Worm (Caenorhabditis elegans) whole organism, L3 larva: ENCODE data around the gene cox-15.
A peak's percentile ranks its signal among the peaks of the same experiment; 100 is the strongest.

Experiments used
- R02D3.7 ChIP-seq: fragments of 150-350 bp; optimal IDR thresholded peaks from 2 replicates; lab custom pipeline; 2014; ENCODE audit warnings: missing biosample characterization, missing genetic modification characterization
- aly-2 ChIP-seq: fragments of 150-350 bp; optimal IDR thresholded peaks from 2 replicates; lab custom pipeline; 2014; ENCODE audit warnings: missing biosample characterization, missing genetic modification characterization
- ama-1 ChIP-seq: fragments of 150-350 bp; optimal IDR thresholded peaks from 2 replicates; lab custom pipeline; 2018
- ceh-16 ChIP-seq: sonication (generic microtip); optimal IDR thresholded peaks from 2 replicates; lab custom pipeline; 2017; ENCODE audit warnings: missing biosample characterization, missing genetic modification characterization
- ceh-28 ChIP-seq: fragments of 150-350 bp; optimal IDR thresholded peaks from 2 replicates; lab custom pipeline; 2014; ENCODE audit warnings: missing biosample characterization, missing genetic modification reagents, missing genetic modification characterization
- daf-12 ChIP-seq: fragments of 150-350 bp; optimal IDR thresholded peaks from 2 replicates; lab custom pipeline; 2014; ENCODE audit warnings: missing biosample characterization, missing genetic modification reagents, missing genetic modification characterization
- egl-27 ChIP-seq: sonication (generic microtip); optimal IDR thresholded peaks from 4 replicates; lab custom pipeline; 2017; ENCODE audit warnings: missing biosample characterization, missing genetic modification reagents, missing genetic modification characterization
- egl-5 ChIP-seq: fragments of 150-350 bp; optimal IDR thresholded peaks from 2 replicates; lab custom pipeline; 2017; ENCODE audit warnings: missing biosample characterization, missing genetic modification reagents, missing genetic modification characterization, inconsistent platforms
- elt-1 ChIP-seq: fragments of 150-350 bp; optimal IDR thresholded peaks from 2 replicates; lab custom pipeline; 2014; ENCODE audit warnings: missing biosample characterization, missing genetic modification characterization
- elt-2 ChIP-seq: sonication (generic microtip); optimal IDR thresholded peaks from 2 replicates; lab custom pipeline; 2016; ENCODE audit warnings: missing genetic modification reagents, mild to moderate bottlenecking, missing genetic modification characterization, missing compliant biosample characterization
- fkh-10 ChIP-seq: sonication (generic microtip); optimal IDR thresholded peaks from 2 replicates; lab custom pipeline; 2017; ENCODE audit warnings: missing biosample characterization, missing genetic modification reagents, missing genetic modification characterization
- fkh-2 ChIP-seq: fragments of 150-350 bp; optimal IDR thresholded peaks from 2 replicates; lab custom pipeline; 2014; ENCODE audit warnings: missing biosample characterization, missing genetic modification reagents, missing genetic modification characterization
- hmg-11 ChIP-seq: sonication (generic microtip); optimal IDR thresholded peaks from 2 replicates; lab custom pipeline; 2016; ENCODE audit warnings: missing genetic modification characterization, missing compliant biosample characterization
- lin-15B ChIP-seq: fragments of 150-350 bp; optimal IDR thresholded peaks from 2 replicates; lab custom pipeline; 2014; ENCODE audit warnings: missing biosample characterization, missing genetic modification characterization
- mdl-1 ChIP-seq: fragments of 150-350 bp; optimal IDR thresholded peaks from 2 replicates; lab custom pipeline; 2014; ENCODE audit warnings: missing biosample characterization, missing genetic modification characterization
- nfya-1 ChIP-seq: sonication (generic microtip); optimal IDR thresholded peaks from 2 replicates; lab custom pipeline; 2017; ENCODE audit warnings: missing genetic modification characterization, mild to moderate bottlenecking, missing compliant biosample characterization, antibody characterized with exemption, moderate library complexity; ENCODE audit not compliant: insufficient read depth
- nhr-12 ChIP-seq: fragments of 150-350 bp; optimal IDR thresholded peaks from 2 replicates; lab custom pipeline; 2014; ENCODE audit warnings: missing biosample characterization, missing genetic modification characterization
- nhr-23 ChIP-seq: fragments of 150-350 bp; optimal IDR thresholded peaks from 2 replicates; lab custom pipeline; 2014; ENCODE audit warnings: missing biosample characterization, missing genetic modification reagents, missing genetic modification characterization
- nhr-25 ChIP-seq: sonication (generic microtip); optimal IDR thresholded peaks from 2 replicates; lab custom pipeline; 2017; ENCODE audit warnings: missing biosample characterization, missing genetic modification characterization
- nhr-43 ChIP-seq: sonication (generic microtip); optimal IDR thresholded peaks from 2 replicates; lab custom pipeline; 2016; ENCODE audit warnings: mild to moderate bottlenecking, missing genetic modification characterization, missing compliant biosample characterization; ENCODE audit not compliant: poor library complexity, severe bottlenecking
- nhr-67 ChIP-seq: fragments of 150-350 bp; optimal IDR thresholded peaks from 2 replicates; lab custom pipeline; 2014; ENCODE audit warnings: missing biosample characterization, missing genetic modification characterization
- nhr-77 ChIP-seq: fragments of 150-350 bp; optimal IDR thresholded peaks from 2 replicates; lab custom pipeline; 2014; ENCODE audit warnings: missing biosample characterization, missing genetic modification characterization
- pha-4 ChIP-seq: fragments of 150-350 bp; optimal IDR thresholded peaks from 2 replicates; lab custom pipeline; 2014; ENCODE audit warnings: missing biosample characterization, missing genetic modification reagents, missing genetic modification characterization
- pqm-1 ChIP-seq: fragments of 150-350 bp; optimal IDR thresholded peaks from 2 replicates; lab custom pipeline; 2017; ENCODE audit warnings: missing biosample characterization, missing genetic modification characterization, inconsistent platforms
- sea-2 ChIP-seq: fragments of 150-350 bp; sonication (generic microtip); optimal IDR thresholded peaks from 4 replicates; lab custom pipeline; 2014; ENCODE audit warnings: missing biosample characterization, missing genetic modification reagents, missing genetic modification characterization
- snpc-4 ChIP-seq: fragments of 150-350 bp; optimal IDR thresholded peaks from 2 replicates; lab custom pipeline; 2014; ENCODE audit warnings: missing biosample characterization, missing genetic modification characterization
- tbx-2 ChIP-seq: sonication (generic microtip); optimal IDR thresholded peaks from 2 replicates; lab custom pipeline; 2016; ENCODE audit warnings: mild to moderate bottlenecking, missing genetic modification characterization, missing compliant biosample characterization
- unc-62 ChIP-seq: fragments of 150-350 bp; sonication (generic microtip); optimal IDR thresholded peaks from 4 replicates; lab custom pipeline; 2014; ENCODE audit warnings: missing biosample characterization, missing genetic modification reagents, missing genetic modification characterization
- zag-1 ChIP-seq: fragments of 150-350 bp; optimal IDR thresholded peaks from 2 replicates; lab custom pipeline; 2014; ENCODE audit warnings: missing biosample characterization, missing genetic modification characterization

Gene cox-15

ce11 chrII:11193523-11193922, 41.2 kb downstream of the cox-15 start:
- TF ChIP-seq ama-1 (lab: Kevin White, UChicago) (no peak), snpc-4 (tag; lab: Kevin White, UChicago) (no peak), nhr-25 (tag; lab: Kevin White, UChicago) (peak; percentile 21), nhr-43 (tag; lab: Kevin White, UChicago) (no peak), nhr-67 (tag; lab: Kevin White, UChicago) (no peak)

- peak; percentile 38 for TF ChIP-seq elt-1 (tag; lab: Kevin White, UChicago)
- TF ChIP-seq mdl-1 (tag; lab: Kevin White, UChicago) = no peak
Observed at ce11 chrII:11192488-11192887, 42.3 kb downstream of the cox-15 start.

DNA sequence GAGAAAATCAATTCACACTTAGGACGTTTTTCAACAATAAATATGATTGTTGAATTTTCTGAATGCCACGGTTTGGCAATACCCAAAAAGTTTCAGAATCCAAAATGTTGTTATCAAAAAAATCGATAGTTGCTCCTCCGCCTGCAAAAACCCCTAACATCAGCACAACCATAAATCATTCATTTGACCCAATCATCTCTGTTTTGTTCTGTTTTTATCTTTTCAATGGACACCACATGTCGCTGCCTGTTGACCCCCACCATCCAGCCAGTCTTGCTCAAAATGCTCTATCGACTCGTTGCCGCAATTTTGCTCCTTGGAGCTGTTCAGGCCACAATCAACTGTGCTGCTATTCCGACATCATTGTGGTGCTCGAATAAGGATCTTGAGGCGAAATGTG, 46.7 kb downstream of the cox-15 start, which contains the start of gene F37H8.5:
Gene F37H8.5 (plus strand): TSS at position 181 of the 400 bp plus-strand sequence.
- TF ChIP-seq lin-15B (tag; lab: Kevin White, UChicago) (no peak), nhr-77 (tag; lab: Kevin White, UChicago) (no peak), tbx-2 (tag; lab: Kevin White, UChicago) (no peak), elt-1 (tag; lab: Kevin White, UChicago) (no peak), aly-2 (no peak), zag-1 (tag; lab: Kevin White, UChicago) (no peak), sea-2 (GFP tag; lab: Kevin White, UChicago) (no peak), nhr-67 (tag; lab: Kevin White, UChicago) (no peak), daf-12 (tag; lab: Kevin White, UChicago) (no peak), egl-27 (no peak), ceh-16 (tag; lab: Kevin White, UChicago) (no peak), pha-4 (tag; lab: Kevin White, UChicago) (no peak), fkh-10 (GFP tag; lab: Kevin White, UChicago) (no peak), R02D3.7 (no peak), mdl-1 (tag; lab: Kevin White, UChicago) (no peak), elt-2 (tag; lab: Kevin White, UChicago) (no peak), hmg-11 (tag; lab: Kevin White, UChicago) (no peak), nhr-12 (tag; lab: Kevin White, UChicago) (no peak)
- TF ChIP-seq, all 47 proteins: peak for 0

DNA sequence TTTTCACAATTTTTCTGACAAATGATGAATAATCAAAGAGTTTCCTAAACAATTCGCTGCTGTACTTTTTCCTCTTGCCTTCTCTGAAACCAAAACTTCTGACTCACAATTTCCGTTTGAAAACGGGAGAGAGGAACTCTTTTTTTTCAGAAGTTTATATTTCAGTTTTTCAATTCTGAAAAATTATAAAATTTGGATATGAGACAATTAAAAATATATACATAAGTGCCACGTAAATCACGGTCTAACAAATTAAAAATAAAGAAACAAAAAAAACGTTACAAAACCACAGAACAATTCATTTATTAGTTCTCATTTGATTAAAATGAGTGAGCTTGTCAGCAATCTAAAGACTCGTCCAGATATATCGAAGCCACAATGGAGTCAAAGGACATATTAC, 49.0 kb downstream of the cox-15 start, which contains the start of gene sfxn-1.2:
Gene sfxn-1.2 (plus strand): TSS at position 301 of the 400 bp plus-strand sequence.
- no peak for TF ChIP-seq pqm-1 (tag; lab: Kevin White, UChicago)
- no peak for TF ChIP-seq zag-1 (tag; lab: Kevin White, UChicago)
- no peak for TF ChIP-seq ceh-28 (tag; lab: Kevin White, UChicago)

DNA sequence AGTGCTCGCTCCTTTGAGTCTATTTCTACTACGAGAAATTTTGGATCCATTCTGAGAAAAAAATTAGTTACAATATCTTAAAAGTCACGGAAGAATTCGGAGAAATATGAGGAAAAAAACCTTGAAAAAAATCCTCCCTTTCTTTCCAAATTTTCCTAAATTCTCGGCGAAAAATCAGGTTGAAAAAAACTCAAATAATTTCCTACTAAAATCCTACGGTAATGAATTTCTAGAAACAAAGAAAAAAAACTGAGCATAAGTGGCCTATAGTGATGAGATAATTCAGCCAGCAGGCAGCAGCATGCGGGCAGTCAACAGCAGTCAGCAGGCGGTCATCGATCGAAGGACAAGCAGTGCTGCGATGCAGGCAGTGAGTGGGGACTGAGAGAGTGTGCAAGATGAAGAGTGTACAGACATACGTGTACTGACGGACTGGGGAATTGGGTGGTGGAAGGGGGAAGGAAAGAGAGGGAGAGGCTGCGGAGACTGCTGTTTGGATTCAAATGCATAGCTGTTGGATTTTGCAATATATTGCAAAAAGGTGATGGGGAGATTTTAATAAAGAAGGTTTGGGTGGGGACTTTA, 49.9 kb downstream of the cox-15 start, which contains the start of gene lir-3:
Gene lir-3 (minus strand): TSS at position 51 of the 585 bp plus-strand sequence.
- TF ChIP-seq egl-5 (peak; percentile 68), fkh-2 (tag; lab: Kevin White, UChicago) (no peak), hmg-11 (tag; lab: Kevin White, UChicago) (peak; percentile 80), unc-62 (GFP tag; lab: Kevin White, UChicago) (no peak), R02D3.7 (no peak), elt-2 (tag; lab: Kevin White, UChicago) (peak; percentile 10), nfya-1 (peak; percentile 69), ceh-28 (tag; lab: Kevin White, UChicago) (peak; percentile 30), snpc-4 (tag; lab: Kevin White, UChicago) (peak; percentile 21), nhr-23 (no peak), fkh-10 (GFP tag; lab: Kevin White, UChicago) (no peak), lin-15B (tag; lab: Kevin White, UChicago) (peak; percentile 46)
